Worm (Caenorhabditis elegans): Measurements from ENCODE around the gene fib-1.

fib-1 gene

ce11 chrV:15020229-15020628 lies 18.2 kb upstream of the fib-1 start, which contains the start of gene F14H8.2:
F14H8.2 (minus strand) TSS chrV:15020329.
- TF ChIP-seq fkh-3 (tag; optimal IDR thresholded peaks at IDR 0.05) (no peak), him-1 (tag; optimal IDR thresholded peaks at IDR 0.05) (no peak), lsl-1 (GFP tag; optimal IDR thresholded peaks at IDR 0.05) (no peak), aptf-3 (GFP tag; IDR thresholded peaks at IDR 0.05) (no peak), let-607 (tag; optimal IDR thresholded peaks at IDR 0.05) (no peak), chd-7 (tag; optimal IDR thresholded peaks at IDR 0.05) (no peak), egrh-3 (GFP tag; IDR thresholded peaks at IDR 0.05) (no peak)

- no peak for TF ChIP-seq dox-1 (GFP tag; IDR thresholded peaks at IDR 0.05)
- TF ChIP-seq lsl-1 (GFP tag; optimal IDR thresholded peaks at IDR 0.05), result no peak
- no peak for TF ChIP-seq let-526 (GFP tag; IDR thresholded peaks at IDR 0.05)
- no peak for TF ChIP-seq F22D6.2 (tag; optimal IDR thresholded peaks at IDR 0.05)
- no peak for TF ChIP-seq rec-8 (tag; optimal IDR thresholded peaks at IDR 0.05)
- TF ChIP-seq D2030.7 (GFP tag; IDR thresholded peaks at IDR 0.05), result no peak
- no peak for TF ChIP-seq snpc-1.3 (tag; optimal IDR thresholded peaks at IDR 0.05; ENCODE audit: insufficient read depth)
- no peak for TF ChIP-seq B0336.3 (GFP tag; IDR thresholded peaks at IDR 0.05)
- no peak for TF ChIP-seq nfya-2 (GFP tag; IDR thresholded peaks at IDR 0.05)
- TF ChIP-seq ama-1 (optimal IDR thresholded peaks at IDR 0.05), result no peak
- no peak for TF ChIP-seq ama-1 (GFP tag; optimal IDR thresholded peaks at IDR 0.05)
- no peak for TF ChIP-seq madf-6 (GFP tag; IDR thresholded peaks at IDR 0.05)
- TF ChIP-seq Y95B8A.8 (GFP tag; IDR thresholded peaks at IDR 0.05), result no peak
- TF ChIP-seq F57A8.1 (GFP tag; optimal IDR thresholded peaks at IDR 0.05), result no peak
- TF ChIP-seq lin-54 (GFP tag; optimal IDR thresholded peaks at IDR 0.05), result no peak
- no peak for TF ChIP-seq egrh-3 (GFP tag; IDR thresholded peaks at IDR 0.05)
- no peak for TF ChIP-seq C17E4.6 (GFP tag; IDR thresholded peaks at IDR 0.05)
- TF ChIP-seq xnd-1 (tag; optimal IDR thresholded peaks at IDR 0.05), result no peak
- no peak for TF ChIP-seq athp-1 (tag; optimal IDR thresholded peaks at IDR 0.05)
- no peak for TF ChIP-seq attf-6 (GFP tag; IDR thresholded peaks at IDR 0.05)
- no peak for TF ChIP-seq nhr-27 (tag; optimal IDR thresholded peaks at IDR 0.05)
Measured at ce11 chrV:15016795-15017429, 14.9 kb upstream of the fib-1 start.

ce11 chrV:15015799-15016198 lies 13.8 kb upstream of the fib-1 start:
- TF ChIP-seq T07F8.4 (tag; optimal IDR thresholded peaks at IDR 0.05), result no peak
- TF ChIP-seq let-526 (GFP tag; IDR thresholded peaks at IDR 0.05), result no peak
- TF ChIP-seq egrh-3 (GFP tag; IDR thresholded peaks at IDR 0.05), result no peak
- TF ChIP-seq cebp-2 (GFP tag; IDR thresholded peaks at IDR 0.05), result no peak

- no peak for TF ChIP-seq ceh-79 (tag; optimal IDR thresholded peaks at IDR 0.05)
- no peak for TF ChIP-seq B0019.2 (GFP tag; conservative IDR thresholded peaks at IDR 0.05)
- no peak for TF ChIP-seq pbrm-1 (GFP tag; IDR thresholded peaks at IDR 0.05)
- no peak for TF ChIP-seq mel-28 (tag; optimal IDR thresholded peaks at IDR 0.05; ENCODE audit: borderline replicate concordance)
- TF ChIP-seq efl-1 (GFP tag; optimal IDR thresholded peaks at IDR 0.05), result no peak
- TF ChIP-seq nhr-27 (tag; optimal IDR thresholded peaks at IDR 0.05), result no peak
- no peak for TF ChIP-seq Y53F4B.3 (GFP tag; IDR thresholded peaks at IDR 0.05)
- TF ChIP-seq mcd-1 (GFP tag; IDR thresholded peaks at IDR 0.05), result no peak
- TF ChIP-seq B0261.1 (tag; optimal IDR thresholded peaks at IDR 0.05), result no peak
- TF ChIP-seq F57C9.4 (tag; optimal IDR thresholded peaks at IDR 0.05), result no peak
- no peak for TF ChIP-seq ceh-91 (GFP tag; IDR thresholded peaks at IDR 0.05)
- no peak for TF ChIP-seq xnd-1 (tag; optimal IDR thresholded peaks at IDR 0.05)
Measured at ce11 chrV:15014164-15014563, 12.1 kb upstream of the fib-1 start, which contains the start of gene obr-2. obr-2 (minus strand) TSS chrV:15014264.

All from whole organism, young adult.